Fruit fly (Drosophila melanogaster) whole organism, embryonic: ENCODE data around the gene CNMaR.
A peak's percentile ranks its signal among the peaks of the same experiment; 100 is the strongest.

Source experiments
- Ada2b ChIP-seq: fragments of 200-800 bp; sonication (Bioruptor generic); IDR thresholded peaks from 2 replicates; pipeline ENCODE4 v1.3.6; 2022; ENCODE audit warnings: missing biosample characterization, missing genetic modification characterization
- CG10274 ChIP-seq: fragments of 200-800 bp; sonication (Bioruptor generic); optimal IDR thresholded peaks from 3 replicates; lab custom pipeline; 2017; ENCODE audit warnings: missing biosample characterization, mild to moderate bottlenecking, missing genetic modification characterization
- CG10321 ChIP-seq: fragments of 200-800 bp; sonication (Bioruptor generic); IDR thresholded peaks from 2 replicates; pipeline ENCODE4 v1.3.6; 2022; ENCODE audit warnings: missing biosample characterization, missing genetic modification characterization
- CG10366 ChIP-seq: fragments of 200-800 bp; sonication (Bioruptor generic); IDR thresholded peaks from 2 replicates; pipeline ENCODE4 v1.3.6; 2022; ENCODE audit warnings: missing biosample characterization, missing genetic modification characterization
- CG10462 ChIP-seq: fragments of 200-800 bp; sonication (Bioruptor generic); optimal IDR thresholded peaks from 2 replicates; lab custom pipeline; 2016; ENCODE audit warnings: missing biosample characterization, missing genetic modification characterization
- CG13287 ChIP-seq: fragments of 200-800 bp; sonication (Bioruptor generic); IDR thresholded peaks from 2 replicates; pipeline ENCODE4 v1.3.6; 2022; ENCODE audit warnings: missing biosample characterization, missing genetic modification characterization; ENCODE audit not compliant: partially characterized antibody
- CG13624 ChIP-seq: fragments of 200-800 bp; sonication (Bioruptor generic); optimal IDR thresholded peaks from 2 replicates; lab custom pipeline; 2016; ENCODE audit warnings: missing biosample characterization, missing genetic modification characterization
- CG1792 ChIP-seq: fragments of 200-800 bp; sonication (Bioruptor generic); optimal IDR thresholded peaks from 2 replicates; lab custom pipeline; 2016; ENCODE audit warnings: missing biosample characterization, missing genetic modification characterization
- CG3065 ChIP-seq: fragments of 200-800 bp; sonication (Bioruptor generic); optimal IDR thresholded peaks from 2 replicates; lab custom pipeline; 2016; ENCODE audit warnings: missing biosample characterization, missing genetic modification characterization
- CG3281 ChIP-seq: fragments of 200-800 bp; sonication (Bioruptor generic); optimal IDR thresholded peaks from 3 replicates; lab custom pipeline; 2017; ENCODE audit warnings: missing biosample characterization, mild to moderate bottlenecking, missing genetic modification characterization
- CG33213 ChIP-seq: fragments of 200-800 bp; sonication (Bioruptor generic); optimal IDR thresholded peaks from 3 replicates; lab custom pipeline; 2016; ENCODE audit warnings: missing biosample characterization, missing genetic modification characterization
- CG33557 ChIP-seq: fragments of 200-800 bp; sonication (Bioruptor generic); optimal IDR thresholded peaks from 2 replicates; lab custom pipeline; 2019; ENCODE audit warnings: missing biosample characterization, mild to moderate bottlenecking, missing genetic modification characterization, moderate library complexity
- CG4617 ChIP-seq: fragments of 200-800 bp; sonication (Bioruptor generic); optimal IDR thresholded peaks from 3 replicates; lab custom pipeline; 2016; ENCODE audit warnings: missing biosample characterization, missing genetic modification characterization, borderline replicate concordance
- CG4730 ChIP-seq: fragments of 200-800 bp; sonication (Bioruptor generic); IDR thresholded peaks from 2 replicates; pipeline ENCODE4 v1.3.6; 2022; ENCODE audit warnings: missing biosample characterization, missing genetic modification characterization
- CG5245 ChIP-seq: fragments of 200-800 bp; sonication (Bioruptor generic); optimal IDR thresholded peaks from 3 replicates; lab custom pipeline; 2016; ENCODE audit warnings: missing biosample characterization, missing genetic modification characterization
- CG5953 ChIP-seq: fragments of 200-800 bp; sonication (Bioruptor generic); IDR thresholded peaks from 2 replicates; pipeline ENCODE4 v1.3.6; 2022; ENCODE audit warnings: missing biosample characterization, missing genetic modification characterization
- CG9215 ChIP-seq: fragments of 200-800 bp; sonication (Bioruptor generic); IDR thresholded peaks from 2 replicates; pipeline ENCODE4 v1.3.6; 2022; ENCODE audit warnings: missing biosample characterization, missing genetic modification characterization
- CG9437 ChIP-seq: fragments of 200-800 bp; sonication (Bioruptor generic); optimal IDR thresholded peaks from 2 replicates; lab custom pipeline; 2018; ENCODE audit warnings: missing biosample characterization, mild to moderate bottlenecking, missing genetic modification characterization
- CG9797 ChIP-seq: fragments of 200-800 bp; sonication (Bioruptor generic); optimal IDR thresholded peaks from 3 replicates; lab custom pipeline; 2018; ENCODE audit warnings: missing biosample characterization, mild to moderate bottlenecking, missing genetic modification characterization
- Dad ChIP-seq: fragments of 200-800 bp; sonication (Bioruptor generic); optimal IDR thresholded peaks from 3 replicates; lab custom pipeline; 2016; ENCODE audit warnings: missing biosample characterization, missing genetic modification characterization
- Dll ChIP-seq: fragments of 200-800 bp; sonication (Bioruptor generic); IDR thresholded peaks from 4 replicates; pipeline ENCODE4 v1.3.6; 2022; ENCODE audit warnings: missing biosample characterization, missing genetic modification characterization; ENCODE audit not compliant: partially characterized antibody
- Doc3 ChIP-seq: fragments of 200-800 bp; sonication (Bioruptor generic); IDR thresholded peaks from 3 replicates; pipeline ENCODE4 v1.3.6; 2022; ENCODE audit warnings: missing biosample characterization, missing genetic modification characterization; ENCODE audit not compliant: partially characterized antibody
- HLH54F ChIP-seq: fragments of 200-800 bp; sonication (Bioruptor generic); optimal IDR thresholded peaks from 3 replicates; lab custom pipeline; 2016; ENCODE audit warnings: missing biosample characterization, missing genetic modification characterization
- Jarid2 ChIP-seq: fragments of 200-800 bp; sonication (Bioruptor generic); optimal IDR thresholded peaks from 3 replicates; lab custom pipeline; 2017; ENCODE audit warnings: mild to moderate bottlenecking, missing biosample characterization, missing genetic modification reagents, missing genetic modification characterization
- MESR4 ChIP-seq: fragments of 200-800 bp; sonication (Bioruptor generic); optimal IDR thresholded peaks from 2 replicates; lab custom pipeline; 2018; ENCODE audit warnings: missing biosample characterization, mild to moderate bottlenecking, missing genetic modification characterization, moderate library complexity
- Mad ChIP-seq: fragments of 200-800 bp; sonication (Bioruptor generic); optimal IDR thresholded peaks from 2 replicates; lab custom pipeline; 2016; ENCODE audit warnings: missing biosample characterization, missing genetic modification characterization
- Neu2 ChIP-seq: fragments of 200-800 bp; sonication (Bioruptor generic); optimal IDR thresholded peaks from 3 replicates; lab custom pipeline; 2016; ENCODE audit warnings: missing biosample characterization, missing genetic modification characterization, borderline replicate concordance
- Rfx ChIP-seq: fragments of 200-800 bp; sonication (Bioruptor generic); IDR thresholded peaks from 2 replicates; pipeline ENCODE4 v1.3.6; 2022; ENCODE audit warnings: missing biosample characterization, missing genetic modification characterization
- Scr ChIP-seq: fragments of 200-800 bp; sonication (Bioruptor generic); IDR thresholded peaks from 2 replicates; pipeline ENCODE4 v1.3.6; 2022; ENCODE audit warnings: missing biosample characterization, missing genetic modification characterization; ENCODE audit not compliant: partially characterized antibody
- Side ChIP-seq: fragments of 200-800 bp; sonication (Bioruptor generic); optimal IDR thresholded peaks from 2 replicates; lab custom pipeline; 2016; ENCODE audit warnings: missing biosample characterization, missing genetic modification characterization
- Sin3A ChIP-seq: fragments of >200 bp; optimal IDR thresholded peaks from 2 replicates; lab custom pipeline; 2018
- ac ChIP-seq: fragments of 200-800 bp; sonication (Bioruptor generic); optimal IDR thresholded peaks from 3 replicates; lab custom pipeline; 2017; ENCODE audit warnings: missing biosample characterization, mild to moderate bottlenecking, missing genetic modification characterization
- amos ChIP-seq: fragments of 200-800 bp; sonication (Bioruptor generic); IDR thresholded peaks from 2 replicates; pipeline ENCODE4 v1.3.6; 2022; ENCODE audit warnings: missing biosample characterization, missing genetic modification characterization; ENCODE audit not compliant: partially characterized antibody
- cg ChIP-seq: fragments of 200-800 bp; sonication (Bioruptor generic); optimal IDR thresholded peaks from 3 replicates; lab custom pipeline; 2019; ENCODE audit warnings: missing biosample characterization, mild to moderate bottlenecking, missing genetic modification characterization, moderate library complexity
- corto ChIP-seq: fragments of 200-800 bp; sonication (Bioruptor generic); optimal IDR thresholded peaks from 2 replicates; lab custom pipeline; 2016; ENCODE audit warnings: missing biosample characterization, mild to moderate bottlenecking, missing genetic modification characterization, moderate library complexity
- croc ChIP-seq: fragments of 200-800 bp; sonication (Bioruptor generic); conservative IDR thresholded peaks from 3 replicates; pipeline ENCODE4 v1.3.6; 2022; ENCODE audit warnings: missing biosample characterization, missing genetic modification characterization
- cwo ChIP-seq: fragments of 200-800 bp; sonication (Bioruptor generic); optimal IDR thresholded peaks from 3 replicates; lab custom pipeline; 2017; ENCODE audit warnings: missing biosample characterization, missing genetic modification characterization, mild to moderate bottlenecking, moderate library complexity, missing genetic modification reagents
- emc ChIP-seq: fragments of 200-800 bp; sonication (Bioruptor generic); optimal IDR thresholded peaks from 2 replicates; lab custom pipeline; 2016; ENCODE audit warnings: missing biosample characterization, missing genetic modification characterization
- esg ChIP-seq: fragments of 200-800 bp; sonication (Bioruptor generic); conservative IDR thresholded peaks from 2 replicates; pipeline ENCODE4 v1.3.6; 2022; ENCODE audit warnings: missing biosample characterization, missing genetic modification characterization
- gem ChIP-seq: fragments of 200-800 bp; sonication (Bioruptor generic); optimal IDR thresholded peaks from 2 replicates; lab custom pipeline; 2019; ENCODE audit warnings: missing biosample characterization, mild to moderate bottlenecking, missing genetic modification characterization, moderate library complexity
- klu ChIP-seq: fragments of 200-800 bp; sonication (Bioruptor generic); IDR thresholded peaks from 2 replicates; pipeline ENCODE4 v1.3.6; 2022; ENCODE audit warnings: missing biosample characterization, missing genetic modification characterization
- mld ChIP-seq: fragments of 200-800 bp; sonication (Bioruptor generic); IDR thresholded peaks from 3 replicates; pipeline ENCODE4 v1.3.6; 2022; ENCODE audit warnings: missing biosample characterization, missing genetic modification characterization; ENCODE audit not compliant: partially characterized antibody
- nau ChIP-seq: fragments of 200-800 bp; sonication (Bioruptor generic); optimal IDR thresholded peaks from 3 replicates; lab custom pipeline; 2017; ENCODE audit warnings: missing biosample characterization, mild to moderate bottlenecking, missing genetic modification characterization, missing genetic modification reagents
- pho ChIP-seq: fragments of 200-800 bp; sonication (Bioruptor generic); optimal IDR thresholded peaks from 2 replicates; lab custom pipeline; 2016; ENCODE audit warnings: missing biosample characterization, missing genetic modification characterization
- psq ChIP-seq: fragments of 200-800 bp; sonication (Bioruptor generic); optimal IDR thresholded peaks from 2 replicates; lab custom pipeline; 2017; ENCODE audit warnings: missing biosample characterization, missing genetic modification characterization
- ranshi ChIP-seq: fragments of 200-800 bp; sonication (Bioruptor generic); IDR thresholded peaks from 2 replicates; pipeline ENCODE4 v1.3.6; 2022; ENCODE audit warnings: missing biosample characterization, missing genetic modification characterization
- sisA ChIP-seq: fragments of 200-800 bp; sonication (Bioruptor generic); IDR thresholded peaks from 2 replicates; pipeline ENCODE4 v1.3.6; 2022; ENCODE audit warnings: missing biosample characterization, missing genetic modification characterization
- slbo ChIP-seq: fragments of 200-800 bp; sonication (Bioruptor generic); IDR thresholded peaks from 2 replicates; pipeline ENCODE4 v1.3.6; 2022; ENCODE audit warnings: missing biosample characterization, missing genetic modification characterization
- tll ChIP-seq, 2 experiments: fragments of 200-800 bp in 1 of 2; fragments of >200 bp in 1 of 2; sonication (Bioruptor generic) in 1 of 2; optimal IDR thresholded peaks; 2 replicates each; lab custom pipeline; 2017 to 2019; ENCODE audit warnings: missing biosample characterization in 2 of 2, missing genetic modification characterization in 2 of 2, mild to moderate bottlenecking in 1 of 2, moderate library complexity in 1 of 2
- unc-4 ChIP-seq: fragments of 200-800 bp; sonication (Bioruptor generic); IDR thresholded peaks from 2 replicates; pipeline ENCODE4 v1.3.6; 2022; ENCODE audit warnings: missing biosample characterization, missing genetic modification characterization; ENCODE audit not compliant: partially characterized antibody
- z ChIP-seq: fragments of 200-800 bp; sonication (Bioruptor generic); IDR thresholded peaks from 3 replicates; pipeline ENCODE4 v1.3.6; 2022; ENCODE audit warnings: missing biosample characterization, missing genetic modification characterization

Gene CNMaR

DNA sequence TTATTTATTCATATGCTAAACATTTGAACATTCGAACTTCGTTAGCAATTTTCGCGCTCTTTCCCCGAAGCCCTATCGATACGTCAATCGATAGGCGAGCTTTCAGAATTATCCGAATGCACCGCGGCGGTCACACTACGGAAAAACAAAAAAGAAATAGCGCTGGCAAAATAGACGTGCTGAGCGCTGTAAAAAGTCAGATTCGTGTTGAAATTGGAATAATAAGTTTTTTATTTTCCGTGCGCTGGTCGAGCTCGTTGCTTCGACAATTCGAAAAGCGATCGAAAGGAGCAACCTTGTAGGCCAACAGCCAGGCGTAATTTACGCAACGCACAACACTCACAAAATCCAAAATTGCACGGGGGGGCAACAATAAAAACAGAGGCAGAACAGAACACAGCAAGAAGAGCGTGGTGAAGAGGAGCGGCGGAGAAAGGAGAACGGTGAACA is 54.3 kb downstream of the CNMaR start, which contains the start of gene Ubc4 (continued):
- TF ChIP-seq CG33213 (GFP tag; lab: Kevin White, UChicago) (peak; percentile 4), CG13287 (peak; percentile 91), slbo (GFP tag; lab: Robert Waterston, UW) (peak; percentile 54; the same call in 1 of the 2 replicates), CG5245 (GFP tag; lab: Kevin White, UChicago) (no peak), CG10274 (GFP tag; lab: Kevin White, UChicago) (no peak), CG33557 (GFP tag; lab: Kevin White, UChicago) (no peak), CG13624 (GFP tag; lab: Kevin White, UChicago) (peak; percentile 8), Dll (GFP tag; lab: Robert Waterston, UW) (peak; percentile 87), CG10366 (GFP tag; lab: Robert Waterston, UW) (no peak), cwo (no peak), CG1792 (GFP tag; lab: Kevin White, UChicago) (no peak), pho (peak; percentile 28), CG3065 (GFP tag; lab: Kevin White, UChicago) (no peak), esg (GFP tag; lab: Robert Waterston, UW) (no peak), Neu2 (no peak), corto (GFP tag; lab: Kevin White, UChicago) (no peak), gem (tag; lab: Kevin White, UChicago) (no peak), Mad (GFP tag; lab: Kevin White, UChicago) (no peak), amos (peak; percentile 91; the same call in 1 of the 2 replicates), Ada2b (GFP tag; lab: Robert Waterston, UW) (no peak), CG9797 (GFP tag; lab: Kevin White, UChicago) (peak; percentile 69), Sin3A (lab: Kevin White, UChicago) (peak; percentile 18), CG9215 (GFP tag; lab: Robert Waterston, UW) (no peak), CG4617 (peak; percentile 81), emc (GFP tag; lab: Kevin White, UChicago) (no peak), sisA (no peak), tll (GFP tag; optimal IDR thresholded peaks at IDR 0.05; lab: Kevin White, UChicago) (no peak), CG4730 (GFP tag; lab: Robert Waterston, UW) (no peak), z (GFP tag; lab: Robert Waterston, UW) (no peak), HLH54F (no peak), Rfx (GFP tag; lab: Robert Waterston, UW) (peak; percentile 53), Jarid2 (GFP tag; lab: Kevin White, UChicago) (peak; percentile 11), klu (GFP tag; lab: Robert Waterston, UW) (no peak), mld (GFP tag; lab: Robert Waterston, UW) (peak; percentile 71; the same call in 2 of the 3 replicates), cg (no peak), Doc3 (GFP tag; lab: Robert Waterston, UW) (peak; percentile 73), CG5953 (GFP tag; lab: Robert Waterston, UW) (no peak), CG10462 (no peak), unc-4 (GFP tag; lab: Robert Waterston, UW) (peak; percentile 90), ranshi (no peak), Dad (GFP tag; lab: Kevin White, UChicago) (peak; percentile 2), Side (peak; percentile 32), CG3281 (GFP tag; lab: Kevin White, UChicago) (no peak), croc (GFP tag; lab: Robert Waterston, UW) (no peak), CG10321 (GFP tag; lab: Robert Waterston, UW) (no peak), psq (GFP tag; lab: Kevin White, UChicago) (no peak), Scr (peak; percentile 81), ac (GFP tag; lab: Kevin White, UChicago) (no peak), nau (GFP tag; lab: Kevin White, UChicago) (no peak), MESR4 (GFP tag; lab: Kevin White, UChicago) (peak; percentile 73), CG9437 (no peak)
